Fruit fly (Drosophila melanogaster) whole organism, embryonic: ENCODE results near the gene Glut3.

ENCODE experiments used
- Awh ChIP-seq: fragments of 200-800 bp; sonication (Bioruptor generic); IDR thresholded peaks from 2 replicates; pipeline ENCODE4, ENCODE4 v1.3.6; 2022; ENCODE audit warnings: missing biosample characterization, missing genetic modification characterization
- CG10147 ChIP-seq: fragments of 200-800 bp; sonication (Bioruptor generic); optimal IDR thresholded peaks from 2 replicates; lab custom pipeline; 2019; ENCODE audit warnings: missing biosample characterization, mild to moderate bottlenecking, missing genetic modification characterization, moderate library complexity
- CG10462 ChIP-seq: fragments of 200-800 bp; sonication (Bioruptor generic); optimal IDR thresholded peaks from 2 replicates; lab custom pipeline; 2016; ENCODE audit warnings: missing biosample characterization, missing genetic modification characterization
- CG11093 ChIP-seq: fragments of 200-800 bp; sonication (Bioruptor generic); IDR thresholded peaks from 3 replicates; pipeline ENCODE4 v1.3.6; 2022; ENCODE audit warnings: missing biosample characterization, missing genetic modification characterization
- CG12219 ChIP-seq: fragments of 200-800 bp; sonication (Bioruptor generic); optimal IDR thresholded peaks from 3 replicates; lab custom pipeline; 2018; ENCODE audit warnings: missing biosample characterization, mild to moderate bottlenecking, missing genetic modification characterization
- CG13775 ChIP-seq: fragments of 200-800 bp; sonication (Bioruptor generic); optimal IDR thresholded peaks from 3 replicates; lab custom pipeline; 2017; ENCODE audit warnings: missing biosample characterization, mild to moderate bottlenecking, missing genetic modification characterization
- CG14710 ChIP-seq: fragments of 200-800 bp; sonication (Bioruptor generic); optimal IDR thresholded peaks from 3 replicates; lab custom pipeline; 2019; ENCODE audit warnings: missing biosample characterization, mild to moderate bottlenecking, missing genetic modification characterization, moderate library complexity
- CG15601 ChIP-seq: fragments of 200-800 bp; sonication (Bioruptor generic); optimal IDR thresholded peaks from 3 replicates; lab custom pipeline; 2019; ENCODE audit warnings: missing biosample characterization, mild to moderate bottlenecking, missing genetic modification characterization, moderate library complexity
- CG1602 ChIP-seq: fragments of 200-800 bp; sonication (Bioruptor generic); optimal IDR thresholded peaks from 3 replicates; lab custom pipeline; 2016; ENCODE audit warnings: missing biosample characterization, missing genetic modification characterization
- CG1792 ChIP-seq: fragments of 200-800 bp; sonication (Bioruptor generic); optimal IDR thresholded peaks from 2 replicates; lab custom pipeline; 2016; ENCODE audit warnings: missing biosample characterization, missing genetic modification characterization
- CG2116 ChIP-seq: fragments of 200-800 bp; sonication (Bioruptor generic); optimal IDR thresholded peaks from 3 replicates; lab custom pipeline; 2018; ENCODE audit warnings: missing biosample characterization, mild to moderate bottlenecking, missing genetic modification characterization
- CG30431 ChIP-seq: fragments of 200-800 bp; sonication (Bioruptor generic); optimal IDR thresholded peaks from 2 replicates; lab custom pipeline; 2017; ENCODE audit warnings: missing biosample characterization, missing genetic modification characterization
- CG3726 ChIP-seq: fragments of 200-800 bp; sonication (Bioruptor generic); IDR thresholded peaks from 3 replicates; pipeline ENCODE4, ENCODE4 v1.3.6; 2022; ENCODE audit warnings: missing biosample characterization, missing genetic modification characterization
- CG4404 ChIP-seq: fragments of 200-800 bp; sonication (Bioruptor generic); IDR thresholded peaks from 2 replicates; pipeline ENCODE4 v1.3.6; 2022; ENCODE audit warnings: missing biosample characterization, missing genetic modification characterization
- CG4424 ChIP-seq: fragments of 200-800 bp; sonication (Bioruptor generic); optimal IDR thresholded peaks from 3 replicates; lab custom pipeline; 2016; ENCODE audit warnings: missing biosample characterization, missing genetic modification characterization
- CG4707 ChIP-seq: fragments of 200-800 bp; sonication (Bioruptor generic); optimal IDR thresholded peaks from 2 replicates; lab custom pipeline; 2018; ENCODE audit warnings: missing biosample characterization, mild to moderate bottlenecking, missing genetic modification characterization, moderate library complexity
- CG4820 ChIP-seq: fragments of 200-800 bp; sonication (Bioruptor generic); optimal IDR thresholded peaks from 3 replicates; lab custom pipeline; 2016; ENCODE audit warnings: missing biosample characterization, missing genetic modification characterization
- CG6683 ChIP-seq: fragments of 200-800 bp; sonication (Bioruptor generic); optimal IDR thresholded peaks from 2 replicates; lab custom pipeline; 2017; ENCODE audit warnings: missing biosample characterization, mild to moderate bottlenecking, missing genetic modification characterization, missing genetic modification reagents
- CG7372 ChIP-seq: fragments of 200-800 bp; sonication (Bioruptor generic); IDR thresholded peaks from 2 replicates; pipeline ENCODE4 v1.3.6; 2022; ENCODE audit warnings: missing biosample characterization, missing genetic modification characterization
- CG7839 ChIP-seq: fragments of 200-800 bp; sonication (Bioruptor generic); optimal IDR thresholded peaks from 3 replicates; lab custom pipeline; 2018; ENCODE audit warnings: missing biosample characterization, mild to moderate bottlenecking, missing genetic modification characterization, moderate library complexity
- CG7963 ChIP-seq: fragments of 200-800 bp; sonication (Bioruptor generic); IDR thresholded peaks from 3 replicates; pipeline ENCODE4 v1.3.6; 2022; ENCODE audit warnings: missing biosample characterization, missing genetic modification characterization; ENCODE audit not compliant: partially characterized antibody
- CG8359 ChIP-seq: fragments of 200-800 bp; sonication (Bioruptor generic); optimal IDR thresholded peaks from 2 replicates; lab custom pipeline; 2017; ENCODE audit warnings: missing biosample characterization, mild to moderate bottlenecking, missing genetic modification characterization, borderline replicate concordance
- CG8924 ChIP-seq: fragments of 200-800 bp; optimal IDR thresholded peaks from 3 replicates; lab custom pipeline; 2019; ENCODE audit warnings: missing biosample characterization, mild to moderate bottlenecking, missing genetic modification characterization, moderate library complexity
- CTCF ChIP-seq: fragments of 200-800 bp; sonication (Bioruptor generic); optimal IDR thresholded peaks from 2 replicates; lab custom pipeline; 2017; ENCODE audit warnings: missing biosample characterization, mild to moderate bottlenecking, missing genetic modification characterization, moderate library complexity
- D19B ChIP-seq: fragments of 200-800 bp; sonication (Bioruptor generic); optimal IDR thresholded peaks from 2 replicates; lab custom pipeline; 2017; ENCODE audit warnings: missing biosample characterization, mild to moderate bottlenecking, missing genetic modification characterization
- Doc3 ChIP-seq: fragments of 200-800 bp; sonication (Bioruptor generic); IDR thresholded peaks from 3 replicates; pipeline ENCODE4 v1.3.6; 2022; ENCODE audit warnings: missing biosample characterization, missing genetic modification characterization; ENCODE audit not compliant: partially characterized antibody
- E2f1 ChIP-seq: fragments of 200-800 bp; sonication (Bioruptor generic); IDR thresholded peaks from 2 replicates; pipeline ENCODE4 v1.3.6; 2022; ENCODE audit warnings: missing biosample characterization, missing genetic modification characterization
- H15 ChIP-seq: fragments of 200-800 bp; sonication (Bioruptor generic); IDR thresholded peaks from 3 replicates; pipeline ENCODE4 v1.3.6; 2022; ENCODE audit warnings: missing biosample characterization, missing genetic modification characterization
- HHEX ChIP-seq: fragments of 200-800 bp; sonication (Bioruptor generic); optimal IDR thresholded peaks from 3 replicates; lab custom pipeline; 2017; ENCODE audit warnings: missing biosample characterization, mild to moderate bottlenecking, missing genetic modification characterization, missing genetic modification reagents
- HmgD ChIP-seq: fragments of 200-800 bp; sonication (Bioruptor generic); optimal IDR thresholded peaks from 3 replicates; lab custom pipeline; 2016; ENCODE audit warnings: missing biosample characterization, missing genetic modification characterization
- NK7.1 ChIP-seq: fragments of 200-800 bp; sonication (Bioruptor generic); optimal IDR thresholded peaks from 3 replicates; lab custom pipeline; 2016; ENCODE audit warnings: missing biosample characterization, missing genetic modification characterization
- Sin3A ChIP-seq: fragments of >200 bp; optimal IDR thresholded peaks from 2 replicates; lab custom pipeline; 2018
- Spps ChIP-seq: fragments of 200-800 bp; sonication (Bioruptor generic); optimal IDR thresholded peaks from 2 replicates; lab custom pipeline; 2018; ENCODE audit warnings: missing biosample characterization, mild to moderate bottlenecking, missing genetic modification characterization
- TFAM ChIP-seq: fragments of 200-800 bp; sonication (Bioruptor generic); optimal IDR thresholded peaks from 2 replicates; lab custom pipeline; 2017; ENCODE audit warnings: missing biosample characterization, missing genetic modification characterization, inconsistent platforms
- caup ChIP-seq: fragments of 200-800 bp; sonication (Bioruptor generic); optimal IDR thresholded peaks from 3 replicates; lab custom pipeline; 2017; ENCODE audit warnings: missing biosample characterization, mild to moderate bottlenecking, missing genetic modification characterization, moderate library complexity; ENCODE audit not compliant: severe bottlenecking
- chinmo ChIP-seq: fragments of 200-800 bp; sonication (Bioruptor generic); IDR thresholded peaks from 4 replicates; pipeline ENCODE4 v1.3.6; 2022; ENCODE audit warnings: missing biosample characterization, missing genetic modification characterization; ENCODE audit not compliant: partially characterized antibody
- dimm ChIP-seq: fragments of 200-800 bp; sonication (Bioruptor generic); IDR thresholded peaks from 2 replicates; pipeline ENCODE4 v1.3.6; 2022; ENCODE audit warnings: missing biosample characterization, missing genetic modification characterization
- jumu ChIP-seq: fragments of 200-800 bp; sonication (Bioruptor generic); optimal IDR thresholded peaks from 3 replicates; lab custom pipeline; 2016; ENCODE audit warnings: missing biosample characterization, missing genetic modification characterization
- klu ChIP-seq: fragments of 200-800 bp; sonication (Bioruptor generic); IDR thresholded peaks from 2 replicates; pipeline ENCODE4 v1.3.6; 2022; ENCODE audit warnings: missing biosample characterization, missing genetic modification characterization
- lilli ChIP-seq: fragments of 200-800 bp; sonication (Bioruptor generic); optimal IDR thresholded peaks from 3 replicates; lab custom pipeline; 2016; ENCODE audit warnings: missing biosample characterization, missing genetic modification characterization
- maf-S ChIP-seq: fragments of 200-800 bp; sonication (Bioruptor generic); optimal IDR thresholded peaks from 2 replicates; lab custom pipeline; 2016; ENCODE audit warnings: missing biosample characterization, missing genetic modification characterization
- nerfin-1 ChIP-seq: fragments of 200-800 bp; sonication (Bioruptor generic); optimal IDR thresholded peaks from 3 replicates; lab custom pipeline; 2019; ENCODE audit warnings: missing biosample characterization, mild to moderate bottlenecking, missing genetic modification characterization, moderate library complexity
- ranshi ChIP-seq: fragments of 200-800 bp; sonication (Bioruptor generic); IDR thresholded peaks from 2 replicates; pipeline ENCODE4 v1.3.6; 2022; ENCODE audit warnings: missing biosample characterization, missing genetic modification characterization
- ro ChIP-seq: fragments of 200-800 bp; sonication (Bioruptor generic); IDR thresholded peaks from 2 replicates; pipeline ENCODE4 v1.3.6; 2022; ENCODE audit warnings: missing biosample characterization, missing genetic modification characterization
- sens ChIP-seq: fragments of 200-800 bp; sonication (Bioruptor generic); peaks from one replicate; lab custom pipeline; 2016; ENCODE audit warnings: missing biosample characterization, missing genetic modification characterization
- slou ChIP-seq: fragments of 200-800 bp; sonication (Bioruptor generic); optimal IDR thresholded peaks from 3 replicates; lab custom pipeline; 2016; ENCODE audit warnings: missing biosample characterization, missing genetic modification characterization
- toy ChIP-seq: fragments of 200-800 bp; sonication (Bioruptor generic); IDR thresholded peaks from 2 replicates; pipeline ENCODE4 v1.3.6; 2022; ENCODE audit warnings: missing biosample characterization, missing genetic modification characterization
- trem ChIP-seq: fragments of 200-800 bp; optimal IDR thresholded peaks from 3 replicates; lab custom pipeline; 2019; ENCODE audit warnings: missing biosample characterization, mild to moderate bottlenecking, missing genetic modification characterization, moderate library complexity
- tup ChIP-seq: fragments of 200-800 bp; sonication (Bioruptor generic); optimal IDR thresholded peaks from 2 replicates; lab custom pipeline; 2016; ENCODE audit warnings: missing biosample characterization, mild to moderate bottlenecking, missing genetic modification characterization, moderate library complexity
- tx ChIP-seq: fragments of 200-800 bp; sonication (Bioruptor generic); optimal IDR thresholded peaks from 2 replicates; lab custom pipeline; 2016; ENCODE audit warnings: missing biosample characterization, missing genetic modification characterization
- unc-4 ChIP-seq: fragments of 200-800 bp; sonication (Bioruptor generic); IDR thresholded peaks from 2 replicates; pipeline ENCODE4 v1.3.6; 2022; ENCODE audit warnings: missing biosample characterization, missing genetic modification characterization; ENCODE audit not compliant: partially characterized antibody

The Glut3 gene

DNA sequence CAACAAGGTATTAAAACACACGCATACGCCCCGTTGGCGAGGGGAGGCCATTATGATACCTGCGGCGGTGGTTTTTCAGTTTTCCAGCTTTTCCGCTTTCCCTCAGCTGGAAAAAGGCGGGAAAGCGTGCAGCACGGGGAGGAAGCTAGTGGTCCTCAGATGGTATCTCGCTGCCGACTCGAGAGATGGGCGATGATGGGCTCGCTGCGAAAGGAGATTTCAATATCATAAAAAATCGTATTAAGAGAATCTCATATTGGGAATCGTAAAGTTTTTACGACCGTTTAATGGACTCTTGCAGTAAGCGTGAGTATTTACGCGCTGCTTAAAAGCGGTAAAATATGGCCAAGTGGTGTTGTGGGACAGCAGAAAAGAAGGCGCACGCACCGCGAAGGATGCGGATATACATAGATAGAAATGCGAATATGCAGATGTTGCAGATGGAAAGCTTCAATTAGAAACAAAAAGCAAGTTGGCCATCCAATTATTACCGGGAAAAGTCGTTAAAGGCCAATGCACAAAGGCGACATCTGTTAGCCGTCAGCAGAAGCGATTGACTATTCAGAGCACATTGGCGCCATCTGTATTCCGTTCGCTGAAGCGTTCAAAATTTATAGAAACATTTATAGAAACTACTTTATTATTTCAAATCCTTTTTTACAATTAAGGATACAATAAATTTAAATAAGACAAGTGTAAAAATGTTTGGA, 46.3 kb downstream of the Glut3 start (continued):
- TF ChIP-seq nerfin-1 (tag; lab: Kevin White, UChicago) (peak; percentile 48), NK7.1 (GFP tag; lab: Kevin White, UChicago) (peak; percentile 7), CG4424 (GFP tag; lab: Kevin White, UChicago) (peak; percentile 51), CG12219 (GFP tag; lab: Kevin White, UChicago) (peak; percentile 57), CG3726 (GFP tag; lab: Robert Waterston, UW) (no peak), Spps (no peak), CG8359 (GFP tag; lab: Kevin White, UChicago) (peak; percentile 31), CG15601 (tag; lab: Kevin White, UChicago) (peak; percentile 19), CG1792 (GFP tag; lab: Kevin White, UChicago) (no peak), unc-4 (GFP tag; lab: Robert Waterston, UW) (no peak), ro (GFP tag; lab: Robert Waterston, UW) (no peak), TFAM (GFP tag; lab: Kevin White, UChicago) (no peak), Doc3 (GFP tag; lab: Robert Waterston, UW) (no peak), lilli (GFP tag; lab: Kevin White, UChicago) (peak; percentile 0), CG11093 (GFP tag; lab: Robert Waterston, UW) (no peak), jumu (GFP tag; lab: Kevin White, UChicago) (no peak), CG7839 (peak; percentile 47), maf-S (GFP tag; lab: Kevin White, UChicago) (no peak), CG7372 (GFP tag; lab: Robert Waterston, UW) (0 out of 2 replicates have a peak, but pooled peaks have one; percentile 13), toy (no peak), D19B (no peak), sens (peak; percentile 76), CG8924 (tag; lab: Kevin White, UChicago) (no peak), CG1602 (peak; percentile 24), HmgD (GFP tag; lab: Kevin White, UChicago) (no peak), CG7963 (GFP tag; lab: Robert Waterston, UW) (no peak), E2f1 (GFP tag; lab: Robert Waterston, UW) (0 out of 2 replicates have a peak, but pooled peaks have one; percentile 28), ranshi (no peak), CG10462 (peak; percentile 1), CG10147 (GFP tag; lab: Kevin White, UChicago) (no peak), CG4707 (peak; percentile 69), trem (tag; lab: Kevin White, UChicago) (peak; percentile 33), CG14710 (peak; percentile 14), HHEX (peak; percentile 61), caup (GFP tag; lab: Kevin White, UChicago) (no peak), CTCF (GFP tag; lab: Kevin White, UChicago) (peak; percentile 94), CG30431 (GFP tag; lab: Kevin White, UChicago) (peak; percentile 36), Sin3A (lab: Kevin White, UChicago) (no peak), CG6683 (GFP tag; lab: Kevin White, UChicago) (no peak), dimm (GFP tag; lab: Robert Waterston, UW) (no peak), CG4820 (GFP tag; lab: Kevin White, UChicago) (peak; percentile 32), H15 (GFP tag; lab: Robert Waterston, UW) (peak; percentile 55; the same call in 2 of the 3 replicates), tup (no peak), CG2116 (no peak), Awh (GFP tag; lab: Robert Waterston, UW) (peak; percentile 54; the same call in 1 of the 2 replicates), chinmo (GFP tag; lab: Robert Waterston, UW) (no peak), CG13775 (GFP tag; lab: Kevin White, UChicago) (no peak), CG4404 (GFP tag; lab: Robert Waterston, UW) (no peak), slou (GFP tag; lab: Kevin White, UChicago) (no peak), tx (GFP tag; lab: Kevin White, UChicago) (no peak), klu (GFP tag; lab: Robert Waterston, UW) (no peak)
